Fruit fly (Drosophila melanogaster) Kc167 (cell line): ENCODE measurements around the gene Ctns.

ENCODE experiments used
- Myc ChIP-seq: fragments of >200 bp; optimal IDR thresholded peaks from 2 replicates; lab custom pipeline; 2017; ENCODE audit warnings: missing external identifiers
- Sin3A ChIP-seq: fragments of >200 bp; optimal IDR thresholded peaks from 2 replicates; lab custom pipeline; 2018; ENCODE audit warnings: missing external identifiers
- h ChIP-seq: fragments of >200 bp; optimal IDR thresholded peaks from 3 replicates; lab custom pipeline; 2018; ENCODE audit warnings: missing external identifiers
- insv ChIP-seq: fragments of >200 bp; optimal IDR thresholded peaks from 3 replicates; lab custom pipeline; 2018; ENCODE audit warnings: missing external identifiers
- ttk ChIP-seq: sonication (Bioruptor generic); optimal IDR thresholded peaks from 2 replicates; lab custom pipeline; 2017; ENCODE audit warnings: missing external identifiers

dm6 chr3R:23061209-23061608 is 2.5 kb upstream of the Ctns start, which contains the start of the genes sav and Ublcp1:
- TF ChIP-seq h (lab: Kevin White, UChicago) = no peak
- no peak for TF ChIP-seq insv (lab: Kevin White, UChicago)
- no peak for TF ChIP-seq Myc (lab: Kevin White, UChicago)
- TF ChIP-seq Sin3A (lab: Kevin White, UChicago) = no peak
- TF ChIP-seq ttk = no peak
